Worm (Caenorhabditis elegans): ENCODE data around the gene F52H2.5.

ce11 chrX:2549322-2549721, 10.6 kb downstream of the F52H2.5 start:
- TF ChIP-seq unc-120 (tag; optimal IDR thresholded peaks at IDR 0.05; ENCODE audit: poor library complexity, severe bottlenecking), result peak; percentile 86
- peak; percentile 69 for TF ChIP-seq hlh-1 (tag; optimal IDR thresholded peaks at IDR 0.05)
- peak; percentile 92 for TF ChIP-seq sptf-1 (tag; optimal IDR thresholded peaks at IDR 0.05)
- TF ChIP-seq mls-2 (tag; optimal IDR thresholded peaks at IDR 0.05), result peak; percentile 94
- TF ChIP-seq ztf-11 (tag; optimal IDR thresholded peaks at IDR 0.05), result no peak
- peak; percentile 50 for TF ChIP-seq tbx-8 (GFP tag; optimal IDR thresholded peaks at IDR 0.05)
- peak; percentile 33 for TF ChIP-seq pha-4 (tag; optimal IDR thresholded peaks at IDR 0.05)
- TF ChIP-seq nhr-237 (tag; optimal IDR thresholded peaks at IDR 0.05), result peak; percentile 41
- TF ChIP-seq nhr-28 (tag; optimal IDR thresholded peaks at IDR 0.05), result no peak
- no peak for TF ChIP-seq lsy-2 (tag; optimal IDR thresholded peaks at IDR 0.05)
- TF ChIP-seq zip-8 (tag; optimal IDR thresholded peaks at IDR 0.05), result no peak
- TF ChIP-seq unc-62 (GFP tag; optimal IDR thresholded peaks at IDR 0.05), result peak; percentile 59
- peak; percentile 84 for TF ChIP-seq ceh-43 (GFP tag; optimal IDR thresholded peaks at IDR 0.05)
